Worm (Caenorhabditis elegans) whole organism, young adult: ENCODE data around the gene clik-2.

Source experiments
- T26A5.8 ChIP-seq: sonication (generic microtip); optimal IDR thresholded peaks from 2 replicates; lab custom pipeline; 2016; ENCODE audit warnings: missing genetic modification characterization, missing compliant biosample characterization
- Y53G8AR.9 ChIP-seq: fragments of 200-800 bp; sonication (Bioruptor generic); conservative IDR thresholded peaks from 2 replicates; pipeline ENCODE4 v1.3.6; 2022; ENCODE audit warnings: missing genetic modification reagents, missing genetic modification characterization, missing compliant biosample characterization
- ama-1 ChIP-seq, 3 experiments: fragments of 150-350 bp in 1 of 3; sonication (generic microtip) in 2 of 3; optimal IDR thresholded peaks; 2 replicates each; lab custom pipeline; 2014 to 2018; ENCODE audit warnings: missing biosample characterization in 2 of 3, missing genetic modification characterization in 2 of 3, missing genetic modification reagents in 2 of 3
- dox-1 ChIP-seq: fragments of 200-800 bp; sonication (Bioruptor generic); IDR thresholded peaks from 2 replicates; pipeline ENCODE4 v1.3.6; 2022; ENCODE audit warnings: missing genetic modification reagents, missing genetic modification characterization, missing compliant biosample characterization
- pha-4 ChIP-seq: fragments of 150-350 bp; sonication (generic microtip); optimal IDR thresholded peaks from 2 replicates; lab custom pipeline; 2014; ENCODE audit warnings: missing biosample characterization, missing genetic modification reagents, missing genetic modification characterization
- snpc-1.1 ChIP-seq: sonication (generic microtip); optimal IDR thresholded peaks from 2 replicates; lab custom pipeline; 2017; ENCODE audit warnings: missing genetic modification characterization, mild to moderate bottlenecking, missing compliant biosample characterization, antibody characterized with exemption, moderate library complexity, missing genotype, missing genetic modification reagents; ENCODE audit not compliant: insufficient read depth
- snpc-4 ChIP-seq, 5 experiments: fragments of 150-350 bp in 1 of 5; sonication (generic microtip) in 4 of 5; optimal IDR thresholded peaks; 2 replicates each; lab custom pipeline; 2014 to 2018; ENCODE audit warnings: missing genetic modification characterization in 5 of 5, missing biosample characterization in 3 of 5, antibody characterized with exemption in 2 of 5, mild to moderate bottlenecking in 2 of 5, missing compliant biosample characterization in 2 of 5, missing genotype in 2 of 5, moderate library complexity in 2 of 5, missing genetic modification reagents in 1 of 5
- xnd-1 ChIP-seq: sonication (generic microtip); optimal IDR thresholded peaks from 2 replicates; lab custom pipeline; 2016; ENCODE audit warnings: missing genotype, missing genetic modification reagents, missing genetic modification characterization, missing compliant biosample characterization

- no peak for TF ChIP-seq snpc-1.1 (tag; lab: Kevin White, UChicago)
- TF ChIP-seq snpc-4 (GFP tag; optimal IDR thresholded peaks at IDR 0.05; lab: Kevin White, UChicago) = no peak
- no peak for TF ChIP-seq snpc-4 (tag; optimal IDR thresholded peaks at IDR 0.05; lab: Kevin White, UChicago)
- no peak for TF ChIP-seq dox-1 (GFP tag; lab: Robert Waterston, UW)
- no peak for TF ChIP-seq pha-4 (tag; lab: Kevin White, UChicago)
- TF ChIP-seq Y53G8AR.9 (GFP tag; lab: Robert Waterston, UW) = no peak
- no peak for TF ChIP-seq T26A5.8
- no peak for TF ChIP-seq xnd-1
- TF ChIP-seq ama-1 (optimal IDR thresholded peaks at IDR 0.05; lab: Kevin White, UChicago) = no peak
- no peak for TF ChIP-seq ama-1 (GFP tag; optimal IDR thresholded peaks at IDR 0.05; lab: Kevin White, UChicago)
Observed at ce11 chrX:7720565-7720964, 31.5 kb upstream of the clik-2 start.
